Fruit fly (Drosophila melanogaster): ENCODE measurements around the gene CG18547.
"Not testable (repeated sequence)": the region's sequence is repeated elsewhere in the genome, so short reads cannot be mapped to it uniquely, and the experiment has no call there.

CG18547 gene

DNA sequence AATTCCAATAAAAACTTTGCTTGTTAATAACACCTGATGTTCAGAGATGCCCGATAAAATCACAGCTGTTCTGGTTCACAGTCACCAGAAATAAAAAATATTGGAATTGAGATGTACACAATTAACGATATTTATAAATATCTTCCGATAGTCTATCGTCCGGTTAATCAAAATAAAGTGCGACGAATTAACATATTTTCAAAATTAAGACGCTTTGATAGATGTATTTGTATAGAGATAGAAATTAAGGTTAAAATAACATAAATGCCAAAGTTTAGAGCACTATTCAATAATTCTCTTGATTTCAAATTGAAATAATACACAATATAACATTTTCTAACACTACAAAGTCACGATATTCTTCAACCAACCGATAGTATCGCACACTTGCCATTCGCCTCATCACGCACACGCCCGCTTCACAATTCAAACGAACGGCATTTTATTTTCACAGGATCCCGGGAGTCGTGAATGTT lies 17.4 kb downstream of the CG18547 start, which contains the start of the genes CG3281 and aurA (continued):
- TF ChIP-seq CG6254 (GFP tag; optimal IDR thresholded peaks at IDR 0.05) (no peak), cwo (GFP tag; optimal IDR thresholded peaks at IDR 0.05) (no peak), ham (GFP tag; IDR thresholded peaks at IDR 0.05) (no peak), CG8359 (GFP tag; optimal IDR thresholded peaks at IDR 0.05; ENCODE audit: borderline replicate concordance) (no peak), CG10366 (GFP tag; IDR thresholded peaks at IDR 0.05) (peak; percentile 21; the same call in 1 of the 2 replicates), ewg (GFP tag; optimal IDR thresholded peaks at IDR 0.05) (peak; percentile 46), CG34224 (GFP tag; IDR thresholded peaks at IDR 0.05; ENCODE audit: partially characterized antibody) (peak; percentile 94), Elba2 (GFP tag; optimal IDR thresholded peaks at IDR 0.05) (peak; percentile 84), tap (tag; optimal IDR thresholded peaks at IDR 0.05) (no peak), CG18619 (GFP tag; optimal IDR thresholded peaks at IDR 0.05) (peak; percentile 36), Sin3A (optimal IDR thresholded peaks at IDR 0.05) (peak; percentile 90), CG6175 (GFP tag; IDR thresholded peaks at IDR 0.05) (no peak), CG18476 (GFP tag; optimal IDR thresholded peaks at IDR 0.05) (peak; percentile 53), CG17612 (GFP tag; IDR thresholded peaks at IDR 0.05) (no peak), CG10565 (GFP tag; optimal IDR thresholded peaks at IDR 0.05) (peak; percentile 20), trem (tag; optimal IDR thresholded peaks at IDR 0.05) (peak; percentile 86), MTF-1 (GFP tag; optimal IDR thresholded peaks at IDR 0.05; ENCODE audit: borderline replicate concordance) (peak; percentile 7), CG13123 (GFP tag; optimal IDR thresholded peaks at IDR 0.05) (peak; percentile 60), CG3838 (GFP tag; optimal IDR thresholded peaks at IDR 0.05) (peak; percentile 14), CG4730 (GFP tag; IDR thresholded peaks at IDR 0.05) (peak; percentile 36; the same call in 1 of the 2 replicates), Sox100B (GFP tag; optimal IDR thresholded peaks at IDR 0.05) (no peak), so (GFP tag; IDR thresholded peaks at IDR 0.05) (no peak), fd64A (GFP tag; optimal IDR thresholded peaks at IDR 0.05) (no peak), Lhr (GFP tag; optimal IDR thresholded peaks at IDR 0.05) (peak; percentile 77), CG6689 (GFP tag; IDR thresholded peaks at IDR 0.05) (peak; percentile 35; the same call in 1 of the 2 replicates), ab (GFP tag; optimal IDR thresholded peaks at IDR 0.05) (no peak), da (GFP tag; optimal IDR thresholded peaks at IDR 0.05) (no peak), dmrt11E (tag; optimal IDR thresholded peaks at IDR 0.05) (peak; percentile 66), mirr (GFP tag; optimal IDR thresholded peaks at IDR 0.05) (no peak), CG12659 (GFP tag; optimal IDR thresholded peaks at IDR 0.05) (peak; percentile 88)

dm6 chr3R:11958235-11958634 lies 22.0 kb downstream of the CG18547 start, which contains the start of gene Hsp70Ab:
Hsp70Ab (plus strand) TSS chr3R:11958535.
- 0 out of 2 replicates have a peak, but pooled peaks have one; percentile 14 for TF ChIP-seq onecut (GFP tag; IDR thresholded peaks at IDR 0.05)

DNA sequence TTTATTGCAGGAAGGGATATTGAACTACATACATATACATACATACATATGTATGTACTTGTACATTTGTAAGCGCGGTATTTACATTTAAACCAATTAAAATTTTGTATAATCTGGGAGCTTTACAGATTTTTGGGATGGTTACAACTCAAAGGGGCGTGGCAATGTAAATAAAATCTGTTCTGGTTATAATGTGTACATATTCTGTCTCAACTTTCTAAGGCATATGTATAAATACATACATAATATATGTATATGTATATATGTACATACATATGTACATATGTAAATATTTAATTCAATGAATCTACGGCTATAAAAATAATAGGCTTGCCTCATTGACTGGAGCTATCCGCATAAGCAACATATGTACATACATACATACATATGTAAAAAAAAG lies 22.8 kb downstream of the CG18547 start:
- TF ChIP-seq stwl (tag; optimal IDR thresholded peaks at IDR 0.05) (peak; percentile 64), CG3995 (GFP tag; optimal IDR thresholded peaks at IDR 0.05) (no peak), unc-4 (GFP tag; IDR thresholded peaks at IDR 0.05; ENCODE audit: partially characterized antibody) (no peak), trem (tag; optimal IDR thresholded peaks at IDR 0.05) (peak; percentile 95), CG9797 (GFP tag; optimal IDR thresholded peaks at IDR 0.05) (no peak)

DNA sequence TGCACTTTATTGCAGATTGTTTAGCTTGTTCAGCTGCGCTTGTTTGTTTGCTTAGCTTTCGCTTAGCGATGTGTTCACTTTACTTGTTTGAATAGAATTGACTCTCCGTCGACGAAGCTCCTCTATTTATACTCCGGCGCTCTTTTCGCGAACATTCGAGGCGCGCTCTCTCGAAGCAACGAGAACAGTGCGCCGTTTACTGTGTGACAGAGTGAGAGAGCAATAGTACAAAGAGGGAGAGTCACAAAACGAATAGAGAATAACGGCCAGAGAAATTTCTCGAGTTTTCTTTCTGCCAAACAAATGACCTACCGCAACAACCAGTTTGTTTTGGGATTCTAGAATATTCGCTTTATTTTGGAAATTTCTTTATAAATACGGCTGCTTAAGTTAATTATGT lies 23.7 kb downstream of the CG18547 start, which contains the start of gene Hsp70Aa:
Gene Hsp70Aa (minus strand): TSS at position 101 of the 400 bp plus-strand sequence.
- not testable (repeated sequence) for TF ChIP-seq gt (GFP tag; IDR thresholded peaks at IDR 0.05); E2f1 (GFP tag; IDR thresholded peaks at IDR 0.05); CG16863 (GFP tag; optimal IDR thresholded peaks at IDR 0.05)
